Fruit fly (Drosophila melanogaster) whole organism, embryonic: ENCODE results near the gene mAChR-C.

Experiments used
- ATbp ChIP-seq: fragments of 200-800 bp; sonication (Bioruptor generic); optimal IDR thresholded peaks from 2 replicates; lab custom pipeline; 2017; ENCODE audit warnings: missing biosample characterization, mild to moderate bottlenecking, missing genetic modification characterization, missing genetic modification reagents
- Ada2b ChIP-seq: fragments of 200-800 bp; sonication (Bioruptor generic); IDR thresholded peaks from 2 replicates; pipeline ENCODE4 v1.3.6; 2022; ENCODE audit warnings: missing biosample characterization, missing genetic modification characterization
- B-H1 ChIP-seq: fragments of 200-800 bp; sonication (Bioruptor generic); IDR thresholded peaks from 3 replicates; pipeline ENCODE4 v1.3.6; 2022; ENCODE audit warnings: missing biosample characterization, missing genetic modification characterization
- CG11085 ChIP-seq: fragments of 200-800 bp; sonication (Bioruptor generic); IDR thresholded peaks from 2 replicates; pipeline ENCODE4 v1.3.6; 2022; ENCODE audit warnings: missing biosample characterization, missing genetic modification characterization
- CG11504 ChIP-seq: fragments of 200-800 bp; sonication (Bioruptor generic); optimal IDR thresholded peaks from 3 replicates; lab custom pipeline; 2019; ENCODE audit warnings: missing biosample characterization, mild to moderate bottlenecking, missing genetic modification characterization, moderate library complexity
- CG11695 ChIP-seq: fragments of 200-800 bp; sonication (Bioruptor generic); IDR thresholded peaks from 3 replicates; pipeline ENCODE4 v1.3.6; 2022; ENCODE audit warnings: missing biosample characterization, missing genetic modification characterization
- CG12769 ChIP-seq: fragments of 200-800 bp; sonication (Bioruptor generic); optimal IDR thresholded peaks from 2 replicates; lab custom pipeline; 2019; ENCODE audit warnings: missing biosample characterization, mild to moderate bottlenecking, missing genetic modification characterization, moderate library complexity
- CG12942 ChIP-seq: fragments of 200-800 bp; sonication (Bioruptor generic); optimal IDR thresholded peaks from 3 replicates; lab custom pipeline; 2016; ENCODE audit warnings: missing biosample characterization, missing genetic modification characterization
- CG13894 ChIP-seq: fragments of 200-800 bp; sonication (Bioruptor generic); optimal IDR thresholded peaks from 3 replicates; lab custom pipeline; 2018; ENCODE audit warnings: missing biosample characterization, mild to moderate bottlenecking, missing genetic modification characterization, moderate library complexity
- CG14050 ChIP-seq: fragments of 200-800 bp; sonication (Bioruptor generic); IDR thresholded peaks from 3 replicates; pipeline ENCODE4 v1.3.6; 2022; ENCODE audit warnings: missing biosample characterization, missing genetic modification characterization
- CG1603 ChIP-seq: fragments of 200-800 bp; sonication (Bioruptor generic); optimal IDR thresholded peaks from 2 replicates; lab custom pipeline; 2019; ENCODE audit warnings: missing biosample characterization, mild to moderate bottlenecking, missing genetic modification characterization, moderate library complexity
- CG17802 ChIP-seq: fragments of 200-800 bp; sonication (Bioruptor generic); optimal IDR thresholded peaks from 2 replicates; lab custom pipeline; 2018; ENCODE audit warnings: missing biosample characterization, mild to moderate bottlenecking, missing genetic modification characterization, moderate library complexity
- CG30020 ChIP-seq: fragments of 200-800 bp; optimal IDR thresholded peaks from 2 replicates; lab custom pipeline; 2019; ENCODE audit warnings: missing biosample characterization, mild to moderate bottlenecking, missing genetic modification characterization, moderate library complexity
- CG4360 ChIP-seq: fragments of 200-800 bp; sonication (Bioruptor generic); IDR thresholded peaks from 2 replicates; pipeline ENCODE4 v1.3.6; 2022; ENCODE audit warnings: missing biosample characterization, missing genetic modification characterization
- CG4424 ChIP-seq: fragments of 200-800 bp; sonication (Bioruptor generic); optimal IDR thresholded peaks from 3 replicates; lab custom pipeline; 2016; ENCODE audit warnings: missing biosample characterization, missing genetic modification characterization
- CG6175 ChIP-seq: fragments of 200-800 bp; sonication (Bioruptor generic); IDR thresholded peaks from 3 replicates; pipeline ENCODE4 v1.3.6; 2022; ENCODE audit warnings: missing biosample characterization, missing genetic modification characterization
- CG6272 ChIP-seq: fragments of 200-800 bp; sonication (Bioruptor generic); IDR thresholded peaks from 2 replicates; pipeline ENCODE4 v1.3.6; 2022; ENCODE audit warnings: missing biosample characterization, missing genetic modification characterization
- CG7745 ChIP-seq: fragments of 200-800 bp; sonication (Bioruptor generic); optimal IDR thresholded peaks from 2 replicates; lab custom pipeline; 2018; ENCODE audit warnings: missing biosample characterization, mild to moderate bottlenecking, missing genetic modification characterization, moderate library complexity
- CG7839 ChIP-seq: fragments of 200-800 bp; sonication (Bioruptor generic); optimal IDR thresholded peaks from 3 replicates; lab custom pipeline; 2018; ENCODE audit warnings: missing biosample characterization, mild to moderate bottlenecking, missing genetic modification characterization, moderate library complexity
- CG8388 ChIP-seq: fragments of 200-800 bp; sonication (Bioruptor generic); optimal IDR thresholded peaks from 2 replicates; lab custom pipeline; 2019; ENCODE audit warnings: missing biosample characterization, mild to moderate bottlenecking, missing genetic modification characterization, moderate library complexity
- CG8924 ChIP-seq: fragments of 200-800 bp; optimal IDR thresholded peaks from 3 replicates; lab custom pipeline; 2019; ENCODE audit warnings: missing biosample characterization, mild to moderate bottlenecking, missing genetic modification characterization, moderate library complexity
- Chrac-16 ChIP-seq: fragments of 200-800 bp; sonication (Bioruptor generic); optimal IDR thresholded peaks from 3 replicates; lab custom pipeline; 2016; ENCODE audit warnings: missing biosample characterization, missing genetic modification characterization
- Dip2 ChIP-seq: fragments of 200-800 bp; sonication (Bioruptor generic); IDR thresholded peaks from 2 replicates; pipeline ENCODE4 v1.3.6; 2022; ENCODE audit warnings: missing biosample characterization, missing genetic modification characterization
- Fer2 ChIP-seq: fragments of 200-800 bp; sonication (Bioruptor generic); optimal IDR thresholded peaks from 2 replicates; lab custom pipeline; 2018; ENCODE audit warnings: missing biosample characterization, mild to moderate bottlenecking, missing genetic modification characterization, moderate library complexity
- Lim3 ChIP-seq: fragments of 200-800 bp; sonication (Bioruptor generic); IDR thresholded peaks from 2 replicates; pipeline ENCODE4 v1.3.6; 2022; ENCODE audit warnings: missing biosample characterization, missing genetic modification characterization
- Med ChIP-seq: fragments of 200-800 bp; sonication (Bioruptor generic); peaks from one replicate; lab custom pipeline; 2016; ENCODE audit warnings: missing biosample characterization, missing genetic modification characterization, mild to moderate bottlenecking, inconsistent platforms, moderate library complexity
- NC2β ChIP-seq: fragments of 200-800 bp; sonication (Bioruptor generic); optimal IDR thresholded peaks from 2 replicates; lab custom pipeline; 2016; ENCODE audit warnings: missing biosample characterization, missing genetic modification characterization
- NK7.1 ChIP-seq: fragments of 200-800 bp; sonication (Bioruptor generic); optimal IDR thresholded peaks from 3 replicates; lab custom pipeline; 2016; ENCODE audit warnings: missing biosample characterization, missing genetic modification characterization
- PHDP ChIP-seq: fragments of 200-800 bp; sonication (Bioruptor generic); optimal IDR thresholded peaks from 3 replicates; lab custom pipeline; 2018; ENCODE audit warnings: missing biosample characterization, mild to moderate bottlenecking, missing genetic modification characterization, moderate library complexity
- Poxn ChIP-seq: fragments of 200-800 bp; sonication (Bioruptor generic); IDR thresholded peaks from 2 replicates; pipeline ENCODE4 v1.3.6; 2022; ENCODE audit warnings: missing biosample characterization, missing genetic modification characterization
- Rfx ChIP-seq: fragments of 200-800 bp; sonication (Bioruptor generic); IDR thresholded peaks from 2 replicates; pipeline ENCODE4 v1.3.6; 2022; ENCODE audit warnings: missing biosample characterization, missing genetic modification characterization
- Taf1 ChIP-seq: fragments of 200-800 bp; sonication (Bioruptor generic); IDR thresholded peaks from 2 replicates; pipeline ENCODE4 v1.3.6; 2022; ENCODE audit warnings: missing biosample characterization, missing genetic modification characterization
- bab2 ChIP-seq: fragments of 200-800 bp; sonication (Bioruptor generic); optimal IDR thresholded peaks from 2 replicates; lab custom pipeline; 2016; ENCODE audit warnings: missing biosample characterization, missing genetic modification characterization
- bowl ChIP-seq: fragments of 200-800 bp; sonication (Bioruptor generic); IDR thresholded peaks from 2 replicates; pipeline ENCODE4 v1.3.6; 2022; ENCODE audit warnings: missing biosample characterization, missing genetic modification characterization
- bsh ChIP-seq, 2 experiments: fragments of 200-800 bp; sonication (Bioruptor generic); optimal IDR thresholded peaks; 2 replicates each; lab custom pipeline; 2017 to 2018; ENCODE audit warnings: mild to moderate bottlenecking in 2 of 2, missing biosample characterization in 2 of 2, missing genetic modification characterization in 2 of 2, moderate library complexity in 1 of 2
- chinmo ChIP-seq: fragments of 200-800 bp; sonication (Bioruptor generic); IDR thresholded peaks from 4 replicates; pipeline ENCODE4 v1.3.6; 2022; ENCODE audit warnings: missing biosample characterization, missing genetic modification characterization; ENCODE audit not compliant: partially characterized antibody
- cwo ChIP-seq: fragments of 200-800 bp; sonication (Bioruptor generic); optimal IDR thresholded peaks from 3 replicates; lab custom pipeline; 2017; ENCODE audit warnings: missing biosample characterization, missing genetic modification characterization, mild to moderate bottlenecking, moderate library complexity, missing genetic modification reagents
- dpn ChIP-seq, 2 experiments: fragments of 200-800 bp; sonication (Bioruptor generic); optimal IDR thresholded peaks; 3 replicates each; lab custom pipeline; 2016; ENCODE audit warnings: missing biosample characterization in 2 of 2, missing genetic modification characterization in 2 of 2
- en ChIP-seq: fragments of 200-800 bp; sonication (Bioruptor generic); optimal IDR thresholded peaks from 2 replicates; lab custom pipeline; 2016; ENCODE audit warnings: missing biosample characterization, missing genetic modification characterization
- fd102C ChIP-seq: fragments of 200-800 bp; sonication (Bioruptor generic); optimal IDR thresholded peaks from 2 replicates; lab custom pipeline; 2018; ENCODE audit warnings: missing biosample characterization, mild to moderate bottlenecking, missing genetic modification characterization, moderate library complexity
- fd96Cb ChIP-seq: fragments of 200-800 bp; sonication (Bioruptor generic); optimal IDR thresholded peaks from 2 replicates; lab custom pipeline; 2018; ENCODE audit warnings: missing biosample characterization, mild to moderate bottlenecking, missing genetic modification characterization, moderate library complexity
- gro ChIP-seq: fragments of 200-800 bp; sonication (Bioruptor generic); optimal IDR thresholded peaks from 2 replicates; lab custom pipeline; 2016; ENCODE audit warnings: missing biosample characterization, missing genetic modification characterization
- jigr1 ChIP-seq: fragments of 200-800 bp; sonication (Bioruptor generic); IDR thresholded peaks from 3 replicates; pipeline ENCODE4 v1.3.6; 2022; ENCODE audit warnings: missing biosample characterization, missing genetic modification characterization
- lola ChIP-seq, 3 experiments: fragments of >200 bp in 2 of 3; fragments of 200-800 bp in 1 of 3; sonication (Bioruptor generic) in 1 of 3; optimal IDR thresholded peaks; 2 replicates each; lab custom pipeline; 2017 to 2019; ENCODE audit warnings: missing biosample characterization in 3 of 3, missing genetic modification characterization in 3 of 3, mild to moderate bottlenecking in 1 of 3, moderate library complexity in 1 of 3
- prd ChIP-seq, 3 experiments: fragments of >200 bp in 2 of 3; fragments of 200-800 bp in 1 of 3; sonication (Bioruptor generic) in 1 of 3; optimal IDR thresholded peaks in 2 of 3; IDR thresholded peaks in 1 of 3; 2 replicates in 2 of 3; 3 replicates in 1 of 3; pipeline versions ENCODE4 v1.3.6 to Lab custom; 2017 to 2022; ENCODE audit warnings: missing biosample characterization in 1 of 3, missing genetic modification characterization in 1 of 3
- pros ChIP-seq: fragments of 200-800 bp; sonication (Bioruptor generic); optimal IDR thresholded peaks from 3 replicates; lab custom pipeline; 2019; ENCODE audit warnings: missing biosample characterization, mild to moderate bottlenecking, missing genetic modification characterization, moderate library complexity
- sd ChIP-seq: fragments of 200-800 bp; sonication (Bioruptor generic); optimal IDR thresholded peaks from 3 replicates; lab custom pipeline; 2018; ENCODE audit warnings: missing biosample characterization, mild to moderate bottlenecking, missing genetic modification characterization, moderate library complexity
- sens-2 ChIP-seq: fragments of 200-800 bp; sonication (Bioruptor generic); IDR thresholded peaks from 2 replicates; pipeline ENCODE4 v1.3.6; 2022; ENCODE audit warnings: missing biosample characterization, missing genetic modification characterization
- trem ChIP-seq: fragments of 200-800 bp; optimal IDR thresholded peaks from 3 replicates; lab custom pipeline; 2019; ENCODE audit warnings: missing biosample characterization, mild to moderate bottlenecking, missing genetic modification characterization, moderate library complexity
- zfh1 ChIP-seq: fragments of 200-800 bp; sonication (Bioruptor generic); IDR thresholded peaks from 3 replicates; pipeline ENCODE4 v1.3.6; 2022; ENCODE audit warnings: missing biosample characterization, missing genetic modification characterization

mAChR-C gene

dm6 chrX:6874918-6875454 lies 42.5 kb upstream of the mAChR-C start (continued):
- TF ChIP-seq CG7745 (tag; lab: Kevin White, UChicago) (no peak), Lim3 (GFP tag; lab: Robert Waterston, UW) (no peak), Ada2b (GFP tag; lab: Robert Waterston, UW) (no peak), Med (GFP tag; lab: Kevin White, UChicago) (peak; percentile 9), bsh (GFP tag; optimal IDR thresholded peaks at IDR 0.05; lab: Kevin White, UChicago) (no peak), CG6175 (GFP tag; lab: Robert Waterston, UW) (no peak), CG6272 (GFP tag; lab: Robert Waterston, UW) (no peak), Taf1 (GFP tag; lab: Robert Waterston, UW) (no peak), en (GFP tag; lab: Kevin White, UChicago) (no peak), B-H1 (no peak), pros (no peak), CG7839 (peak; percentile 32), fd102C (GFP tag; lab: Kevin White, UChicago) (no peak), ATbp (GFP tag; lab: Kevin White, UChicago) (no peak), lola (GFP tag; optimal IDR thresholded peaks at IDR 0.05; lab: Kevin White, UChicago) (no peak), CG14050 (GFP tag; lab: Robert Waterston, UW) (no peak), Chrac-16 (GFP tag; lab: Kevin White, UChicago) (no peak), CG12769 (tag; lab: Kevin White, UChicago) (peak; percentile 18), bab2 (GFP tag; lab: Kevin White, UChicago) (no peak), CG17802 (tag; lab: Kevin White, UChicago) (no peak), CG11504 (peak; percentile 39), CG4424 (GFP tag; lab: Kevin White, UChicago) (no peak), fd96Cb (no peak), CG11695 (GFP tag; lab: Robert Waterston, UW) (0 out of 3 replicates have a peak, but pooled peaks have one; percentile 36), CG30020 (tag; lab: Kevin White, UChicago) (no peak), zfh1 (GFP tag; lab: Robert Waterston, UW) (no peak), CG8388 (GFP tag; lab: Kevin White, UChicago) (no peak), PHDP (peak; percentile 9), chinmo (GFP tag; lab: Robert Waterston, UW) (0 out of 4 replicates have a peak, but pooled peaks have one; percentile 30), cwo (no peak), gro (no peak), jigr1 (no peak), NC2β (GFP tag; lab: Kevin White, UChicago) (no peak), prd (optimal IDR thresholded peaks at IDR 0.05; lab: Kevin White, UChicago) (no peak), prd (GFP tag; IDR thresholded peaks at IDR 0.05; lab: Robert Waterston, UW) (0 out of 3 replicates have a peak, but pooled peaks have one; percentile 5), CG11085 (GFP tag; lab: Robert Waterston, UW) (no peak), CG13894 (tag; lab: Kevin White, UChicago) (peak; percentile 45), Dip2 (GFP tag; lab: Robert Waterston, UW) (no peak), Poxn (GFP tag; lab: Robert Waterston, UW) (no peak), dpn (GFP tag; optimal IDR thresholded peaks at IDR 0.05; lab: Kevin White, UChicago) (no peak), bowl (GFP tag; lab: Robert Waterston, UW) (no peak), NK7.1 (GFP tag; lab: Kevin White, UChicago) (no peak), CG1603 (tag; lab: Kevin White, UChicago) (no peak), Rfx (0 out of 2 replicates have a peak, but pooled peaks have one; percentile 18), CG4360 (peak; percentile 49; the same call in 1 of the 2 replicates), CG12942 (no peak), sens-2 (GFP tag; lab: Robert Waterston, UW) (no peak), sd (tag; lab: Kevin White, UChicago) (peak; percentile 23), trem (tag; lab: Kevin White, UChicago) (no peak), Fer2 (tag; lab: Kevin White, UChicago) (no peak), CG8924 (tag; lab: Kevin White, UChicago) (peak; percentile 30)
